Fruit fly (Drosophila melanogaster): Measurements from ENCODE around the gene tna.

Gene tna

DNA sequence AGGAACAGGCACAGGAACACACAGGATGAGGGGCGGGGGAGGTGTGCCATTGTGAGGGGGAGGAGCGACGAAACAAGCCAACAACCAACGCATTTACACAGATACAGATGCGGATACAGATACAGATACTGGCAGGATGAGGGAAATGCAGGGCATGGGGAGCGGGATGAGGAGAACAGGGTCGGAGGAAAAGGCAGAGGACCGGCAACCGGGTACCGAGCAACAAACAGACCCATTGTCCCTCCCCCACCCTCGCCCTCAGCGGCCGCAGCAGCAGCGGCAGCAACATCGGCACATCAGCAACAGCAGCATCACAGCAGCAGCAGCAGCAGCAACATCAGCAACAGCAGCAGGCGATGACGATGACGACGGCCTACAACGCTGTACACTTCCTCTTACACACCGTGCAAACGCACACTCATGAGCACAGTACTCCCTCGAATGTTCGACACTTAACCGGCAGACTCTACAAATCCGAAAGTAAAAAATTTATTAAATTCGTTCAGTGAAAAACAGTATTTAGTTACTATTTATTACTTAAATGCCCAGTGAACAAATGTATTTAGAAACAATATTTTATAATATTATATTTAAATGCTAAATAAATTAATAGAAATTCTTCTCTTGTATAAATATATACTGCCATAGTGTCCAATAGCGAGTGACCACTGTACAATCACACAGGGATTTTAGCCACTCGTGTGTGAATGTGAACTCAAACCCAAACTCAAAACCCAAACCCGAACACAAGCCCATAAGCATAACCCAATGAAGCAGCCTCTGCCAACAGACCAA is 20.3 kb downstream of the tna start (continued):
- TF ChIP-seq pan (optimal IDR thresholded peaks at IDR 0.05) (no peak), pan (GFP tag; optimal IDR thresholded peaks at IDR 0.05 in 1 of 2, IDR thresholded peaks at IDR 0.05 in 1 of 2) (peak in 1 of 2 experiments; percentile 90), YL-1 (GFP tag; optimal IDR thresholded peaks at IDR 0.05) (no peak), fu2 (GFP tag; optimal IDR thresholded peaks at IDR 0.05) (peak; percentile 17), Atf-2 (GFP tag; optimal IDR thresholded peaks at IDR 0.05) (no peak), CG16813 (GFP tag; IDR thresholded peaks at IDR 0.05; ENCODE audit: partially characterized antibody) (no peak), lola (GFP tag; optimal IDR thresholded peaks at IDR 0.05) (peak in 1 of 3 experiments; percentile 93), CG1529 (GFP tag; optimal IDR thresholded peaks at IDR 0.05) (peak; percentile 76), ham (GFP tag; IDR thresholded peaks at IDR 0.05) (no peak), fd102C (GFP tag; optimal IDR thresholded peaks at IDR 0.05) (peak; percentile 56), CG9609 (GFP tag; optimal IDR thresholded peaks at IDR 0.05) (peak; percentile 32), Gug (GFP tag; IDR thresholded peaks at IDR 0.05) (peak; percentile 84), CG2199 (GFP tag; IDR thresholded peaks at IDR 0.05) (no peak; the same call in 1 of the 3 replicates), Sin3A (optimal IDR thresholded peaks at IDR 0.05) (no peak), dan (GFP tag; IDR thresholded peaks at IDR 0.05) (no peak), gro (GFP tag; optimal IDR thresholded peaks at IDR 0.05) (no peak), CG11696 (GFP tag; IDR thresholded peaks at IDR 0.05) (0 out of 2 replicates have a peak, but pooled peaks have one; percentile 39), Hr39 (optimal IDR thresholded peaks at IDR 0.05) (no peak), luna (GFP tag; optimal IDR thresholded peaks at IDR 0.05) (no peak), zen2 (GFP tag; IDR thresholded peaks at IDR 0.05; ENCODE audit: partially characterized antibody) (no peak), gcm (GFP tag; optimal IDR thresholded peaks at IDR 0.05) (peak; percentile 84), CG10366 (GFP tag; IDR thresholded peaks at IDR 0.05) (peak; percentile 79), sd (tag; optimal IDR thresholded peaks at IDR 0.05) (peak; percentile 66), CTCF (GFP tag; optimal IDR thresholded peaks at IDR 0.05) (peak; percentile 45), Doc3 (GFP tag; IDR thresholded peaks at IDR 0.05; ENCODE audit: partially characterized antibody) (no peak), ara (GFP tag; IDR thresholded peaks at IDR 0.05) (peak; percentile 81), CG7372 (GFP tag; IDR thresholded peaks at IDR 0.05) (peak; percentile 74), CG6254 (GFP tag; optimal IDR thresholded peaks at IDR 0.05) (peak; percentile 70), CG10543 (GFP tag; optimal IDR thresholded peaks at IDR 0.05) (peak; percentile 79), wek (GFP tag; optimal IDR thresholded peaks at IDR 0.05) (no peak), hth (optimal IDR thresholded peaks at IDR 0.05) (no peak), gcm2 (GFP tag; optimal IDR thresholded peaks at IDR 0.05) (no peak), gce (GFP tag; IDR thresholded peaks at IDR 0.05) (peak; percentile 77; the same call in 2 of the 3 replicates), nau (GFP tag; optimal IDR thresholded peaks at IDR 0.05) (peak; percentile 63), CG9932 (GFP tag; IDR thresholded peaks at IDR 0.05) (peak; percentile 79), CG1832 (GFP tag; optimal IDR thresholded peaks at IDR 0.05) (no peak), Xbp1 (GFP tag; optimal IDR thresholded peaks at IDR 0.05) (peak; percentile 81), pita (GFP tag; optimal IDR thresholded peaks at IDR 0.05) (no peak), HLHmδ (GFP tag; optimal IDR thresholded peaks at IDR 0.05) (no peak), CG2120 (GFP tag; optimal IDR thresholded peaks at IDR 0.05) (peak; percentile 68), chm (GFP tag; IDR thresholded peaks at IDR 0.05) (0 out of 2 replicates have a peak, but pooled peaks have one; percentile 44), pnt (GFP tag; optimal IDR thresholded peaks at IDR 0.05) (no peak), bigmax (GFP tag; optimal IDR thresholded peaks at IDR 0.05) (no peak), NC2α (GFP tag; optimal IDR thresholded peaks at IDR 0.05) (no peak), CG9215 (GFP tag; IDR thresholded peaks at IDR 0.05) (peak; percentile 87), PHDP (tag; optimal IDR thresholded peaks at IDR 0.05) (peak; percentile 86), CG14965 (GFP tag; optimal IDR thresholded peaks at IDR 0.05; ENCODE audit: borderline replicate concordance) (no peak), vnd (GFP tag; IDR thresholded peaks at IDR 0.05; ENCODE audit: partially characterized antibody) (no peak), CoRest (tag; optimal IDR thresholded peaks at IDR 0.05) (peak; percentile 93), CG14014 (GFP tag; IDR thresholded peaks at IDR 0.05) (peak; percentile 82), her (GFP tag; optimal IDR thresholded peaks at IDR 0.05) (no peak)

Data from whole organism, embryonic.